Fruit fly (Drosophila melanogaster) whole organism, embryonic: ENCODE data around the gene Shal.
A peak's percentile ranks its signal among the peaks of the same experiment; 100 is the strongest.

Experiments
- CG10147 ChIP-seq: fragments of 200-800 bp; sonication (Bioruptor generic); optimal IDR thresholded peaks from 2 replicates; lab custom pipeline; 2019; ENCODE audit warnings: missing biosample characterization, mild to moderate bottlenecking, missing genetic modification characterization, moderate library complexity
- CG10321 ChIP-seq: fragments of 200-800 bp; sonication (Bioruptor generic); IDR thresholded peaks from 2 replicates; pipeline ENCODE4 v1.3.6; 2022; ENCODE audit warnings: missing biosample characterization, missing genetic modification characterization
- CG10959 ChIP-seq: fragments of 200-800 bp; sonication (Bioruptor generic); IDR thresholded peaks from 2 replicates; pipeline ENCODE4 v1.3.6; 2022; ENCODE audit warnings: missing biosample characterization, missing genetic modification characterization
- CG11093 ChIP-seq: fragments of 200-800 bp; sonication (Bioruptor generic); IDR thresholded peaks from 3 replicates; pipeline ENCODE4 v1.3.6; 2022; ENCODE audit warnings: missing biosample characterization, missing genetic modification characterization
- CG11695 ChIP-seq: fragments of 200-800 bp; sonication (Bioruptor generic); IDR thresholded peaks from 3 replicates; pipeline ENCODE4 v1.3.6; 2022; ENCODE audit warnings: missing biosample characterization, missing genetic modification characterization
- CG12942 ChIP-seq: fragments of 200-800 bp; sonication (Bioruptor generic); optimal IDR thresholded peaks from 3 replicates; lab custom pipeline; 2016; ENCODE audit warnings: missing biosample characterization, missing genetic modification characterization
- CG13296 ChIP-seq: fragments of 200-800 bp; sonication (Bioruptor generic); optimal IDR thresholded peaks from 3 replicates; lab custom pipeline; 2018; ENCODE audit warnings: missing biosample characterization, mild to moderate bottlenecking, missing genetic modification characterization
- CG14710 ChIP-seq: fragments of 200-800 bp; sonication (Bioruptor generic); optimal IDR thresholded peaks from 3 replicates; lab custom pipeline; 2019; ENCODE audit warnings: missing biosample characterization, mild to moderate bottlenecking, missing genetic modification characterization, moderate library complexity
- CG16863 ChIP-seq: fragments of 200-800 bp; sonication (Bioruptor generic); optimal IDR thresholded peaks from 3 replicates; lab custom pipeline; 2016; ENCODE audit warnings: missing biosample characterization, missing genetic modification characterization
- CG18476 ChIP-seq: fragments of 200-800 bp; sonication (Bioruptor generic); optimal IDR thresholded peaks from 2 replicates; lab custom pipeline; 2016; ENCODE audit warnings: missing biosample characterization, mild to moderate bottlenecking, missing genetic modification characterization
- CG18619 ChIP-seq: fragments of 200-800 bp; sonication (Bioruptor generic); optimal IDR thresholded peaks from 3 replicates; lab custom pipeline; 2017; ENCODE audit warnings: missing biosample characterization, mild to moderate bottlenecking, missing genetic modification characterization
- CG2129 ChIP-seq: fragments of 200-800 bp; sonication (Bioruptor generic); IDR thresholded peaks from 2 replicates; pipeline ENCODE4 v1.3.6; 2022; ENCODE audit warnings: missing biosample characterization, missing genetic modification characterization; ENCODE audit not compliant: partially characterized antibody
- CG30403 ChIP-seq: fragments of 200-800 bp; sonication (Bioruptor generic); optimal IDR thresholded peaks from 3 replicates; lab custom pipeline; 2016; ENCODE audit warnings: missing biosample characterization, missing genetic modification characterization
- CG31365 ChIP-seq: fragments of 200-800 bp; sonication (Bioruptor generic); optimal IDR thresholded peaks from 2 replicates; lab custom pipeline; 2018; ENCODE audit warnings: missing biosample characterization, mild to moderate bottlenecking, missing genetic modification characterization
- CG3281 ChIP-seq: fragments of 200-800 bp; sonication (Bioruptor generic); optimal IDR thresholded peaks from 3 replicates; lab custom pipeline; 2017; ENCODE audit warnings: missing biosample characterization, mild to moderate bottlenecking, missing genetic modification characterization
- CG34376 ChIP-seq: fragments of 200-800 bp; sonication (Bioruptor generic); optimal IDR thresholded peaks from 2 replicates; lab custom pipeline; 2018; ENCODE audit warnings: missing biosample characterization, mild to moderate bottlenecking, missing genetic modification characterization
- CG4820 ChIP-seq: fragments of 200-800 bp; sonication (Bioruptor generic); optimal IDR thresholded peaks from 3 replicates; lab custom pipeline; 2016; ENCODE audit warnings: missing biosample characterization, missing genetic modification characterization
- CG7271 ChIP-seq: fragments of 200-800 bp; sonication (Bioruptor generic); optimal IDR thresholded peaks from 2 replicates; lab custom pipeline; 2018; ENCODE audit warnings: missing biosample characterization, mild to moderate bottlenecking, missing genetic modification characterization, moderate library complexity
- CG7556 ChIP-seq: fragments of 200-800 bp; sonication (Bioruptor generic); optimal IDR thresholded peaks from 2 replicates; lab custom pipeline; 2017; ENCODE audit warnings: missing biosample characterization, mild to moderate bottlenecking, missing genetic modification characterization
- CG7786 ChIP-seq: fragments of 200-800 bp; sonication (Bioruptor generic); optimal IDR thresholded peaks from 2 replicates; lab custom pipeline; 2016; ENCODE audit warnings: missing biosample characterization, missing genetic modification characterization
- CG8290 ChIP-seq, 3 experiments: fragments of 200-800 bp; sonication (Bioruptor generic); optimal IDR thresholded peaks; 2 replicates each; lab custom pipeline; 2016 to 2019; ENCODE audit warnings: missing biosample characterization in 3 of 3, missing genetic modification characterization in 3 of 3, mild to moderate bottlenecking in 2 of 3, moderate library complexity in 1 of 3
- CG9215 ChIP-seq: fragments of 200-800 bp; sonication (Bioruptor generic); IDR thresholded peaks from 2 replicates; pipeline ENCODE4 v1.3.6; 2022; ENCODE audit warnings: missing biosample characterization, missing genetic modification characterization
- CHES-1-like ChIP-seq: fragments of 200-800 bp; sonication (Bioruptor generic); optimal IDR thresholded peaks from 2 replicates; lab custom pipeline; 2016; ENCODE audit warnings: missing biosample characterization, missing genetic modification characterization
- Dfd ChIP-seq, 2 experiments: fragments of >200 bp; optimal IDR thresholded peaks; 2 replicates each; lab custom pipeline; 2017; ENCODE audit warnings: missing biosample characterization in 2 of 2, missing genetic modification characterization in 2 of 2
- Dip2 ChIP-seq: fragments of 200-800 bp; sonication (Bioruptor generic); IDR thresholded peaks from 2 replicates; pipeline ENCODE4 v1.3.6; 2022; ENCODE audit warnings: missing biosample characterization, missing genetic modification characterization
- Dp ChIP-seq: fragments of 200-800 bp; sonication (Bioruptor generic); optimal IDR thresholded peaks from 2 replicates; lab custom pipeline; 2018; ENCODE audit warnings: missing biosample characterization, mild to moderate bottlenecking, missing genetic modification characterization, moderate library complexity
- Hr39 ChIP-seq: fragments of >200 bp; optimal IDR thresholded peaks from 2 replicates; lab custom pipeline; 2017
- Hr51 ChIP-seq, 2 experiments: fragments of 200-800 bp; sonication (Bioruptor generic); optimal IDR thresholded peaks; 2 replicates in 1 of 2; 3 replicates in 1 of 2; lab custom pipeline; 2016 to 2018; ENCODE audit warnings: missing biosample characterization in 2 of 2, missing genetic modification characterization in 2 of 2, mild to moderate bottlenecking in 1 of 2, moderate library complexity in 1 of 2
- Lhr ChIP-seq: fragments of 200-800 bp; sonication (Bioruptor generic); optimal IDR thresholded peaks from 3 replicates; lab custom pipeline; 2017; ENCODE audit warnings: mild to moderate bottlenecking, missing biosample characterization, missing genetic modification reagents, missing genetic modification characterization
- Nf-YC ChIP-seq: fragments of 200-800 bp; optimal IDR thresholded peaks from 3 replicates; lab custom pipeline; 2019; ENCODE audit warnings: missing biosample characterization, mild to moderate bottlenecking, missing genetic modification characterization, moderate library complexity
- Sin3A ChIP-seq: fragments of >200 bp; optimal IDR thresholded peaks from 2 replicates; lab custom pipeline; 2018
- Six4 ChIP-seq: fragments of 200-800 bp; sonication (Bioruptor generic); optimal IDR thresholded peaks from 2 replicates; lab custom pipeline; 2016; ENCODE audit warnings: missing biosample characterization, missing genetic modification characterization
- bcd ChIP-seq: fragments of 200-800 bp; sonication (Bioruptor generic); optimal IDR thresholded peaks from 2 replicates; lab custom pipeline; 2017; ENCODE audit warnings: missing biosample characterization, mild to moderate bottlenecking, missing genetic modification characterization
- bowl ChIP-seq: fragments of 200-800 bp; sonication (Bioruptor generic); IDR thresholded peaks from 2 replicates; pipeline ENCODE4 v1.3.6; 2022; ENCODE audit warnings: missing biosample characterization, missing genetic modification characterization
- br ChIP-seq: fragments of >200 bp; optimal IDR thresholded peaks from 2 replicates; lab custom pipeline; 2017
- bsh ChIP-seq, 2 experiments: fragments of 200-800 bp; sonication (Bioruptor generic); optimal IDR thresholded peaks; 2 replicates each; lab custom pipeline; 2017 to 2018; ENCODE audit warnings: mild to moderate bottlenecking in 2 of 2, missing biosample characterization in 2 of 2, missing genetic modification characterization in 2 of 2, moderate library complexity in 1 of 2
- en ChIP-seq: fragments of 200-800 bp; sonication (Bioruptor generic); optimal IDR thresholded peaks from 2 replicates; lab custom pipeline; 2016; ENCODE audit warnings: missing biosample characterization, missing genetic modification characterization
- fd3F ChIP-seq: fragments of 200-800 bp; sonication (Bioruptor generic); optimal IDR thresholded peaks from 2 replicates; lab custom pipeline; 2018; ENCODE audit warnings: missing biosample characterization, mild to moderate bottlenecking, missing genetic modification characterization, moderate library complexity
- gce ChIP-seq: fragments of 200-800 bp; sonication (Bioruptor generic); IDR thresholded peaks from 3 replicates; pipeline ENCODE4 v1.3.6; 2022; ENCODE audit warnings: missing biosample characterization, missing genetic modification characterization
- hbn ChIP-seq: fragments of 200-800 bp; sonication (Bioruptor generic); IDR thresholded peaks from 2 replicates; pipeline ENCODE4 v1.3.6; 2022; ENCODE audit warnings: missing biosample characterization, missing genetic modification characterization; ENCODE audit not compliant: partially characterized antibody
- her ChIP-seq: fragments of 200-800 bp; sonication (Bioruptor generic); optimal IDR thresholded peaks from 2 replicates; lab custom pipeline; 2016; ENCODE audit warnings: missing biosample characterization, missing genetic modification characterization
- lbe ChIP-seq: fragments of 200-800 bp; sonication (Bioruptor generic); optimal IDR thresholded peaks from 2 replicates; lab custom pipeline; 2016; ENCODE audit warnings: missing biosample characterization, mild to moderate bottlenecking, missing genetic modification characterization
- mld ChIP-seq: fragments of 200-800 bp; sonication (Bioruptor generic); IDR thresholded peaks from 3 replicates; pipeline ENCODE4 v1.3.6; 2022; ENCODE audit warnings: missing biosample characterization, missing genetic modification characterization; ENCODE audit not compliant: partially characterized antibody
- otp ChIP-seq: fragments of 200-800 bp; sonication (Bioruptor generic); IDR thresholded peaks from 3 replicates; pipeline ENCODE4, ENCODE4 v1.3.6; 2022; ENCODE audit warnings: missing biosample characterization, missing genetic modification characterization
- rib ChIP-seq: fragments of 200-800 bp; sonication (Bioruptor generic); IDR thresholded peaks from 2 replicates; pipeline ENCODE4 v1.3.6; 2022; ENCODE audit warnings: missing biosample characterization, missing genetic modification characterization
- sim ChIP-seq: fragments of 200-800 bp; sonication (Bioruptor generic); IDR thresholded peaks from 2 replicates; pipeline ENCODE4 v1.3.6; 2022; ENCODE audit warnings: missing biosample characterization, missing genetic modification characterization
- ssp ChIP-seq: fragments of 200-800 bp; sonication (Bioruptor generic); IDR thresholded peaks from 2 replicates; pipeline ENCODE4 v1.3.6; 2022; ENCODE audit warnings: missing biosample characterization, missing genetic modification characterization
- trem ChIP-seq: fragments of 200-800 bp; optimal IDR thresholded peaks from 3 replicates; lab custom pipeline; 2019; ENCODE audit warnings: missing biosample characterization, mild to moderate bottlenecking, missing genetic modification characterization, moderate library complexity
- unpg ChIP-seq: fragments of 200-800 bp; sonication (Bioruptor generic); optimal IDR thresholded peaks from 3 replicates; lab custom pipeline; 2018; ENCODE audit warnings: missing biosample characterization, mild to moderate bottlenecking, missing genetic modification characterization, moderate library complexity
- zen ChIP-seq: fragments of 200-800 bp; sonication (Bioruptor generic); optimal IDR thresholded peaks from 3 replicates; lab custom pipeline; 2018; ENCODE audit warnings: missing biosample characterization, mild to moderate bottlenecking, missing genetic modification characterization, moderate library complexity

Gene Shal

dm6 chr3L:19618072-19618958 lies 33.9 kb upstream of the Shal start, which contains the start of gene asf1 (continued):
- TF ChIP-seq bowl (GFP tag; lab: Robert Waterston, UW) (no peak), unpg (GFP tag; lab: Kevin White, UChicago) (no peak), Nf-YC (tag; lab: Kevin White, UChicago) (no peak), CG9215 (GFP tag; lab: Robert Waterston, UW) (no peak), CG34376 (GFP tag; lab: Kevin White, UChicago) (no peak), br (lab: Kevin White, UChicago) (no peak), sim (GFP tag; lab: Robert Waterston, UW) (no peak), Hr51 (GFP tag; optimal IDR thresholded peaks at IDR 0.05; lab: Kevin White, UChicago) (peak in 1 of 2 experiments; percentile 3), mld (GFP tag; lab: Robert Waterston, UW) (no peak; the same call in 2 of the 3 replicates), Dp (peak; percentile 70), CG8290 (GFP tag; optimal IDR thresholded peaks at IDR 0.05; lab: Kevin White, UChicago) (peak; percentile 21), CG8290 (tag; optimal IDR thresholded peaks at IDR 0.05; lab: Kevin White, UChicago) (no peak), Hr39 (lab: Kevin White, UChicago) (no peak), fd3F (GFP tag; lab: Kevin White, UChicago) (no peak), CG10321 (GFP tag; lab: Robert Waterston, UW) (no peak), lbe (GFP tag; lab: Kevin White, UChicago) (no peak), CG7786 (GFP tag; lab: Kevin White, UChicago) (peak; percentile 17), CG13296 (GFP tag; lab: Kevin White, UChicago) (peak; percentile 17), bcd (GFP tag; lab: Kevin White, UChicago) (no peak), CG14710 (tag; lab: Kevin White, UChicago) (peak; percentile 67), zen (peak; percentile 2), CG11695 (GFP tag; lab: Robert Waterston, UW) (no peak), CG10147 (no peak), CG7271 (no peak), ssp (GFP tag; lab: Robert Waterston, UW) (no peak), CG3281 (GFP tag; lab: Kevin White, UChicago) (no peak), CG7556 (peak; percentile 15), CG18476 (GFP tag; lab: Kevin White, UChicago) (no peak), gce (GFP tag; lab: Robert Waterston, UW) (no peak), Lhr (GFP tag; lab: Kevin White, UChicago) (peak; percentile 67), CG18619 (GFP tag; lab: Kevin White, UChicago) (no peak), bsh (GFP tag; optimal IDR thresholded peaks at IDR 0.05; lab: Kevin White, UChicago) (no peak), Dfd (GFP tag; optimal IDR thresholded peaks at IDR 0.05; lab: Kevin White, UChicago) (no peak), otp (GFP tag; lab: Robert Waterston, UW) (no peak), CHES-1-like (peak; percentile 68), CG31365 (tag; lab: Kevin White, UChicago) (no peak), CG16863 (GFP tag; lab: Kevin White, UChicago) (no peak), CG2129 (peak; percentile 47), Dip2 (GFP tag; lab: Robert Waterston, UW) (no peak), CG4820 (GFP tag; lab: Kevin White, UChicago) (no peak), rib (peak; percentile 58; the same call in 1 of the 2 replicates), en (no peak), CG12942 (GFP tag; lab: Kevin White, UChicago) (peak; percentile 21), CG10959 (GFP tag; lab: Robert Waterston, UW) (no peak), hbn (GFP tag; lab: Robert Waterston, UW) (peak; percentile 68), Six4 (no peak), CG30403 (GFP tag; lab: Kevin White, UChicago) (peak; percentile 19), her (peak; percentile 10), Sin3A (lab: Kevin White, UChicago) (peak; percentile 89), CG11093 (GFP tag; lab: Robert Waterston, UW) (no peak), trem (tag; lab: Kevin White, UChicago) (peak; percentile 47)
